Fruit fly (Drosophila melanogaster) whole organism, prepupa: Measurements from ENCODE around the gene pasi2.

Experiments used
- CG11294 ChIP-seq: fragments of 200-800 bp; sonication (Bioruptor generic); IDR thresholded peaks from 2 replicates; pipeline ENCODE4 v1.3.6; 2022; ENCODE audit warnings: missing biosample characterization, missing genetic modification characterization
- CG11902 ChIP-seq: fragments of 200-800 bp; sonication (Bioruptor generic); optimal IDR thresholded peaks from 3 replicates; lab custom pipeline; 2016; ENCODE audit warnings: missing biosample characterization, missing genetic modification characterization
- CG15336 ChIP-seq: fragments of 200-800 bp; sonication (Bioruptor generic); IDR thresholded peaks from 2 replicates; pipeline ENCODE4 v1.3.6; 2022; ENCODE audit warnings: missing biosample characterization, missing genetic modification characterization
- CG1621 ChIP-seq: fragments of 200-800 bp; sonication (Bioruptor generic); optimal IDR thresholded peaks from 3 replicates; lab custom pipeline; 2018; ENCODE audit warnings: missing biosample characterization, mild to moderate bottlenecking, missing genetic modification characterization
- CG16779 ChIP-seq: fragments of 200-800 bp; sonication (Bioruptor generic); optimal IDR thresholded peaks from 3 replicates; lab custom pipeline; 2017; ENCODE audit warnings: missing biosample characterization, mild to moderate bottlenecking, missing genetic modification characterization
- CG3032 ChIP-seq: fragments of 200-800 bp; optimal IDR thresholded peaks from 2 replicates; lab custom pipeline; 2019; ENCODE audit warnings: missing biosample characterization, mild to moderate bottlenecking, missing genetic modification characterization, moderate library complexity
- CG4318 ChIP-seq: fragments of 200-800 bp; sonication (Bioruptor generic); optimal IDR thresholded peaks from 3 replicates; lab custom pipeline; 2017; ENCODE audit warnings: missing biosample characterization, mild to moderate bottlenecking, missing genetic modification characterization
- CG6163 ChIP-seq: fragments of 200-800 bp; sonication (Bioruptor generic); IDR thresholded peaks from 3 replicates; pipeline ENCODE4 v1.3.6; 2022; ENCODE audit warnings: missing biosample characterization, missing genetic modification characterization
- CG6276 ChIP-seq: fragments of 200-800 bp; sonication (Bioruptor generic); optimal IDR thresholded peaks from 2 replicates; lab custom pipeline; 2017; ENCODE audit warnings: missing biosample characterization, mild to moderate bottlenecking, missing genetic modification characterization
- CG6792 ChIP-seq: fragments of 200-800 bp; sonication (Bioruptor generic); optimal IDR thresholded peaks from 3 replicates; lab custom pipeline; 2016; ENCODE audit warnings: missing biosample characterization, missing genetic modification characterization
- CG6808 ChIP-seq: fragments of 200-800 bp; sonication (Bioruptor generic); optimal IDR thresholded peaks from 3 replicates; lab custom pipeline; 2017; ENCODE audit warnings: missing biosample characterization, missing genetic modification characterization, mild to moderate bottlenecking, moderate library complexity, missing genetic modification reagents
- CG8119 ChIP-seq: fragments of 200-800 bp; sonication (Bioruptor generic); IDR thresholded peaks from 3 replicates; pipeline ENCODE4 v1.3.6; 2022; ENCODE audit warnings: missing biosample characterization, missing genetic modification characterization
- CG8319 ChIP-seq: fragments of 200-800 bp; sonication (Bioruptor generic); optimal IDR thresholded peaks from 3 replicates; lab custom pipeline; 2016; ENCODE audit warnings: missing biosample characterization, missing genetic modification characterization
- CG8632 ChIP-seq: fragments of 200-800 bp; sonication (Bioruptor generic); optimal IDR thresholded peaks from 3 replicates; lab custom pipeline; 2016; ENCODE audit warnings: missing biosample characterization, missing genetic modification characterization
- Eip78C ChIP-seq: fragments of 200-800 bp; sonication (Bioruptor generic); peaks from one replicate; lab custom pipeline; 2016; ENCODE audit warnings: missing biosample characterization, missing genetic modification characterization
- Ets21C ChIP-seq: fragments of 200-800 bp; sonication (Bioruptor generic); optimal IDR thresholded peaks from 3 replicates; lab custom pipeline; 2016; ENCODE audit warnings: missing biosample characterization, missing genetic modification characterization
- Ets96B ChIP-seq: fragments of 200-800 bp; optimal IDR thresholded peaks from 2 replicates; lab custom pipeline; 2019; ENCODE audit warnings: missing biosample characterization, mild to moderate bottlenecking, missing genetic modification characterization, moderate library complexity
- Gug ChIP-seq: fragments of 200-800 bp; sonication (Bioruptor generic); IDR thresholded peaks from 2 replicates; pipeline ENCODE4 v1.3.6; 2022; ENCODE audit warnings: missing biosample characterization, missing genetic modification characterization
- Hr38 ChIP-seq: sonication (Bioruptor generic); optimal IDR thresholded peaks from 2 replicates; lab custom pipeline; 2016; ENCODE audit warnings: missing biosample characterization, missing genetic modification characterization
- Hr39 ChIP-seq: fragments of 200-800 bp; sonication (Bioruptor generic); optimal IDR thresholded peaks from 2 replicates; lab custom pipeline; 2016; ENCODE audit warnings: missing biosample characterization, missing genetic modification characterization
- Hr4 ChIP-seq: fragments of 200-800 bp; sonication (Bioruptor generic); optimal IDR thresholded peaks from 3 replicates; lab custom pipeline; 2016; ENCODE audit warnings: missing biosample characterization, missing genetic modification characterization
- Lpt ChIP-seq: fragments of 200-800 bp; sonication (Bioruptor generic); optimal IDR thresholded peaks from 3 replicates; lab custom pipeline; 2016; ENCODE audit warnings: missing biosample characterization, missing genetic modification characterization
- Met ChIP-seq: fragments of 200-800 bp; sonication (Bioruptor generic); optimal IDR thresholded peaks from 3 replicates; lab custom pipeline; 2016; ENCODE audit warnings: missing biosample characterization, missing genetic modification characterization
- OdsH ChIP-seq: fragments of 200-800 bp; sonication (Bioruptor generic); optimal IDR thresholded peaks from 3 replicates; lab custom pipeline; 2016; ENCODE audit warnings: missing biosample characterization, missing genetic modification characterization
- Sox14 ChIP-seq: fragments of 200-800 bp; sonication (Bioruptor generic); optimal IDR thresholded peaks from 3 replicates; lab custom pipeline; 2016; ENCODE audit warnings: missing biosample characterization, missing genetic modification characterization
- Sox15 ChIP-seq: fragments of 200-800 bp; sonication (Bioruptor generic); optimal IDR thresholded peaks from 3 replicates; lab custom pipeline; 2016; ENCODE audit warnings: missing biosample characterization, missing genetic modification characterization
- cyc ChIP-seq: fragments of 200-800 bp; sonication (Bioruptor generic); optimal IDR thresholded peaks from 3 replicates; lab custom pipeline; 2016; ENCODE audit warnings: missing biosample characterization, missing genetic modification characterization
- eg ChIP-seq: fragments of 200-800 bp; sonication (Bioruptor generic); IDR thresholded peaks from 3 replicates; pipeline ENCODE4 v1.3.6; 2022; ENCODE audit warnings: missing biosample characterization, missing genetic modification characterization
- fd59A ChIP-seq: fragments of 200-800 bp; sonication (Bioruptor generic); optimal IDR thresholded peaks from 2 replicates; lab custom pipeline; 2017; ENCODE audit warnings: missing biosample characterization, mild to moderate bottlenecking, missing genetic modification characterization, missing genetic modification reagents
- fkh ChIP-seq: fragments of 200-800 bp; sonication (Bioruptor generic); optimal IDR thresholded peaks from 3 replicates; lab custom pipeline; 2017; ENCODE audit warnings: missing biosample characterization, mild to moderate bottlenecking, missing genetic modification characterization, moderate library complexity
- net ChIP-seq: fragments of 200-800 bp; sonication (Bioruptor generic); optimal IDR thresholded peaks from 3 replicates; lab custom pipeline; 2016; ENCODE audit warnings: missing biosample characterization, missing genetic modification characterization
- pdm3 ChIP-seq: fragments of 200-800 bp; sonication (Bioruptor generic); optimal IDR thresholded peaks from 3 replicates; lab custom pipeline; 2016; ENCODE audit warnings: missing biosample characterization, missing genetic modification characterization
- ss ChIP-seq, 2 experiments: fragments of 200-800 bp; sonication (Bioruptor generic); optimal IDR thresholded peaks; 2 replicates in 1 of 2; 3 replicates in 1 of 2; lab custom pipeline; 2017 to 2018; ENCODE audit warnings: mild to moderate bottlenecking in 2 of 2, missing biosample characterization in 2 of 2, missing genetic modification characterization in 2 of 2, moderate library complexity in 1 of 2
- vri ChIP-seq: fragments of 200-800 bp; sonication (Bioruptor generic); optimal IDR thresholded peaks from 3 replicates; lab custom pipeline; 2016; ENCODE audit warnings: missing biosample characterization, mild to moderate bottlenecking, missing genetic modification characterization

The pasi2 gene

DNA sequence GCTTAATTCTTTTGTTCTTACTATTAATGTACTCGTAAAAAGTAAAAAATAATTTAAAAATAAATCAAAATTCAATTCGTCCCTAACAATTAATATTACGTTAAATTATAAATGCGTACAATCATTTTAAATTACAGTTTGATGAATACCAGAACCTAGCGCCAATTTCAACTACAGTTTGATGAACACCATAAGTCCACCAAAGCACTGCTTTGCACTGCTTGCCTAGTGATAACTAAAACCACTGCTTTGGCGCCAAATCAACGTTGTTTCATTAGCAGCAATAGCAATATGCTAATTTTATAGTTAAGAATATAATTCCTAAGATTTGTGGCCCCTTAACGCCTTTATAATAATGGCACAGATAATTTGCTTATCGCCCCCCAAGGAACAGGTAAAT is 6.2 kb upstream of the pasi2 start:
- no peak for TF ChIP-seq fd59A (GFP tag; lab: Kevin White, UChicago)
- no peak for TF ChIP-seq Sox14 (GFP tag; lab: Kevin White, UChicago)
- no peak for TF ChIP-seq cyc (GFP tag; lab: Kevin White, UChicago)
- TF ChIP-seq vri (GFP tag; lab: Kevin White, UChicago): no peak
- no peak for TF ChIP-seq Ets96B (tag; lab: Kevin White, UChicago)
- no peak for TF ChIP-seq Met (GFP tag; lab: Kevin White, UChicago)
- TF ChIP-seq CG8319: no peak
- no peak for TF ChIP-seq Sox15 (GFP tag; lab: Kevin White, UChicago)
- no peak for TF ChIP-seq Gug (GFP tag; lab: Robert Waterston, UW)
- TF ChIP-seq CG8632 (GFP tag; lab: Kevin White, UChicago): no peak
- no peak for TF ChIP-seq CG8119
- TF ChIP-seq Eip78C (GFP tag; lab: Kevin White, UChicago): no peak

DNA sequence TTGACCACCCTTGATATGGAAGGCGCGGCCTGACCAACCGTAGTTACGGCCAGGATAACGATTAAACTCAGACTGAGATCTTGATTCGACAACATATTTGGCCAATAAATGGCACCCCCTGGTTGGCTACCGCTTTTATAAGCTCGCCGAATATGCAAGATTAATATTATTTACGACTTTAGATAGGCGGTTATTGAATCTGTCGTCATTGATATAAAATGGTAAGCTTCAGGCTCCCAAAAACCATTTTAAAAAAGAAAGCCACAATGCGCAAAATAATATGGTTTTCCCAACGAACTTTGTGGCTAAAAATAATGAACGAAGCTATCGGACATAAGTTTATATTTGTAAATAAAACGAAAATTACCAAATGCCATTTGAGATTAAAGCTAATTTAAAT is 4.7 kb upstream of the pasi2 start, which contains the start of gene CG12951:
Gene CG12951 (minus strand): TSS at position 101 of the 400 bp plus-strand sequence.
- TF ChIP-seq CG3032: no peak
- TF ChIP-seq CG11902: no peak
- TF ChIP-seq ss (GFP tag; optimal IDR thresholded peaks at IDR 0.05; lab: Kevin White, UChicago): no peak
- TF ChIP-seq Hr4 (GFP tag; lab: Kevin White, UChicago): no peak
- TF ChIP-seq CG4318: no peak
- TF ChIP-seq CG16779 (tag; lab: Kevin White, UChicago): no peak
- no peak for TF ChIP-seq CG8632 (GFP tag; lab: Kevin White, UChicago)
- no peak for TF ChIP-seq CG6808 (GFP tag; lab: Kevin White, UChicago)
- no peak for TF ChIP-seq CG11294 (GFP tag; lab: Robert Waterston, UW)
- TF ChIP-seq Lpt (GFP tag; lab: Kevin White, UChicago): no peak
- TF ChIP-seq Hr38 (GFP tag; lab: Kevin White, UChicago): no peak
- TF ChIP-seq Ets21C (GFP tag; lab: Kevin White, UChicago): no peak
- no peak for TF ChIP-seq CG6792 (GFP tag; lab: Kevin White, UChicago)

DNA sequence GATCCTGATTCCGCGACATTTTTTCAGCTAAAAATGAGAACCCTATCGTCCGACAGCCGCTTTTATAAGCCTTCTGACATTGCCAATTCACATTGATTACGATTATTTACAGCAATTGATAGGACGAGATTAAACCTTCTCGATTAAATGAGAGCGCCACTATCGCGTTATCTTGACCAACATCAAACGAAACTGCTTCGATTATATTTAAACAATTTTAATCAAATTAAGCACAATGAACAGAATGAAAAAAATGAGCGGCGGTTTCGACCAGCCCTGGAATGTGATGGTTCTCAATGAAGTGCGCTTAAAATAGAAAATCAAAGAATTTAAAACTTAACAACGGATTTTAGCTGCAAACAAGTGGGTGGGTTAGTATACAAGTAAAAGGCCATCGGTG is 3.1 kb upstream of the pasi2 start, which contains the start of gene CG16749:
Gene CG16749 (minus strand): TSS at position 25 of the 400 bp plus-strand sequence.
- TF ChIP-seq CG1621 (tag; lab: Kevin White, UChicago): no peak
- no peak for TF ChIP-seq CG11902
- TF ChIP-seq CG3032: no peak
- TF ChIP-seq CG6792 (GFP tag; lab: Kevin White, UChicago): no peak
- no peak for TF ChIP-seq Hr39 (GFP tag; lab: Kevin White, UChicago)
- no peak for TF ChIP-seq eg (GFP tag; lab: Robert Waterston, UW)
- no peak for TF ChIP-seq CG15336 (GFP tag; lab: Robert Waterston, UW)
- TF ChIP-seq CG6163 (GFP tag; lab: Robert Waterston, UW): no peak

DNA sequence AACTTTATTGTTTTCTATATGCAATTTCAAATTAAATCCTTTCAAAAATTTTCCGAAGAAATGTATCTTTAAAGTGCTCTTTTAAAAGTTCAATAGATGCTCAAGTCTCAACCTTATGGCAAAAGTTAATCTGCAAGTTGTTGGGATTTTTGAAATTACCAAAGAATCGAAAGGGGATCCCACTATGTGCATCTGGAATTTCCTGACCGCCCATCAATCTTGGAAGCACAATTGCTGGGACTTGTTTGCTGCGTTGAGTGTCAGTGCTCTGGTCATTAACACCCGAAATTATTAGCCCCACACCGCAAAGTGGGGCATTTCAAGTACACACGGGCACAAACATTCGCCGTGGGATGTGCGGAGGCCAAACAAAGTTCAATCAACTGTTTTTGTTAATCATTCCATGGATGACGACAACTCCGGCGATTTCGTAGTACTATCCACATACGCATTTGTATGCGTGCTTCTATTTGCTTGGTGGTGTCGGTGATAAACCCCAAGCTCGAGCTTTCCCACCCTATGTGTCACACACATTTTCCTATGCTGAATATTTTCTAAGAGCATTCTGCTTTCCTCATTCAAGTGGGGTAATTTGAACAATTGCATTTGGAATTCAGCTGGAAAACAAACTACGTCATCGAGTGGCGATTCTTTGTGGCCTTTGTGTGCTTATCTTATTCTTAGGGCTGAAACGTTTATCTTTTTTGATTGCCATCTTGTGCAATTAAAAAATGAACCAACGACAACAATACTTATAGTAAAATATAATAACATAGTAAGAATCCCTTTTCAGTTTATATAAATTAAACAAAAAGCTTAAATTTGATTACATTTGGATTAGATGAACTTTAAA is 2.7 kb downstream of the pasi2 start:
- TF ChIP-seq vri (GFP tag; lab: Kevin White, UChicago) (peak; percentile 58), fkh (GFP tag; lab: Kevin White, UChicago) (peak; percentile 74), Hr38 (GFP tag; lab: Kevin White, UChicago) (no peak), net (GFP tag; lab: Kevin White, UChicago) (no peak), CG1621 (tag; lab: Kevin White, UChicago) (no peak), OdsH (GFP tag; lab: Kevin White, UChicago) (no peak), CG16779 (tag; lab: Kevin White, UChicago) (no peak), cyc (GFP tag; lab: Kevin White, UChicago) (no peak), CG6276 (GFP tag; lab: Kevin White, UChicago) (no peak), Eip78C (GFP tag; lab: Kevin White, UChicago) (peak; percentile 67), pdm3 (no peak)
